Fruit fly (Drosophila melanogaster): ENCODE measurements around the gene NimB5.

Gene NimB5

DNA sequence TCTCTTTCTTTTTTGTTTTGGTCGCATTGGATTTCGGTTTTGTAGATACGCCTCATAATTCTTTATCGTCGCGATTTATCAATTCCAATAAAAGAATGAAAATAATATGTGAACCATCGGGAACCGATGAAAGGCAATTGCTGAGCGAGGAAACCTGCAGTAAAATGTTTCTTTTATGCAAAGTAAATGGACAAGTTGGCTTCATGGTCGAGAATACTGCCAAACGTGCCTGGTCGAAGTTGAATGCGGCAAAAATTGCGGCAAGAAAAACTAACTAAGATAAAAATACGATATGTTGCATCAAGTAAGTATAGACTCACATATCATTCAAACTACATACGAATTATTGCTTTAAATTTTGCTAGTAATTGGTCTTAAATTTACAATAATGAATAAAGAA lies 37.8 kb downstream of the NimB5 start, which contains the start of gene CG42692:
Gene CG42692 (plus strand): TSS at position 301 of the 400 bp plus-strand sequence.
- TF ChIP-seq bab1 (GFP tag; optimal IDR thresholded peaks at IDR 0.05) (no peak), Hr96 (GFP tag; optimal IDR thresholded peaks at IDR 0.05) (no peak), Crg-1 (GFP tag; optimal IDR thresholded peaks at IDR 0.05) (no peak), Mnt (GFP tag; optimal IDR thresholded peaks at IDR 0.05) (no peak), ovo (GFP tag; optimal IDR thresholded peaks at IDR 0.05) (no peak), kay (GFP tag; ENCODE audit: borderline replicate concordance) (peak; percentile 40), CG11617 (GFP tag; optimal IDR thresholded peaks at IDR 0.05) (no peak)

dm6 chr2L:14010410-14010809 lies 40.4 kb downstream of the NimB5 start:
- no peak for TF ChIP-seq Crg-1 (GFP tag; optimal IDR thresholded peaks at IDR 0.05)
- no peak for TF ChIP-seq CG11617 (GFP tag; optimal IDR thresholded peaks at IDR 0.05)
- TF ChIP-seq cnc (optimal IDR thresholded peaks at IDR 0.05), result no peak
- TF ChIP-seq CG7045 (GFP tag; optimal IDR thresholded peaks at IDR 0.05), result no peak
- TF ChIP-seq kay (GFP tag; ENCODE audit: borderline replicate concordance), result peak; percentile 84
- no peak for TF ChIP-seq tj (GFP tag; optimal IDR thresholded peaks at IDR 0.05)
- no peak for TF ChIP-seq Mnt (GFP tag; optimal IDR thresholded peaks at IDR 0.05)
- TF ChIP-seq Hr96 (GFP tag; optimal IDR thresholded peaks at IDR 0.05), result no peak
- no peak for TF ChIP-seq ovo (GFP tag; optimal IDR thresholded peaks at IDR 0.05)
- TF ChIP-seq pad (GFP tag; optimal IDR thresholded peaks at IDR 0.05), result no peak
- no peak for TF ChIP-seq Clk (GFP tag; optimal IDR thresholded peaks at IDR 0.05)
- no peak for TF ChIP-seq CG1620 (GFP tag; optimal IDR thresholded peaks at IDR 0.05)
- TF ChIP-seq CG14711 (tag; optimal IDR thresholded peaks at IDR 0.05), result no peak
- TF ChIP-seq cic (GFP tag; optimal IDR thresholded peaks at IDR 0.05), result no peak
- TF ChIP-seq CG33017 (tag; optimal IDR thresholded peaks at IDR 0.05), result no peak
- TF ChIP-seq CG12768 (GFP tag; optimal IDR thresholded peaks at IDR 0.05), result peak; percentile 29
- no peak for TF ChIP-seq bab1 (GFP tag; optimal IDR thresholded peaks at IDR 0.05)
- no peak for TF ChIP-seq CG7101 (tag; optimal IDR thresholded peaks at IDR 0.05)

DNA sequence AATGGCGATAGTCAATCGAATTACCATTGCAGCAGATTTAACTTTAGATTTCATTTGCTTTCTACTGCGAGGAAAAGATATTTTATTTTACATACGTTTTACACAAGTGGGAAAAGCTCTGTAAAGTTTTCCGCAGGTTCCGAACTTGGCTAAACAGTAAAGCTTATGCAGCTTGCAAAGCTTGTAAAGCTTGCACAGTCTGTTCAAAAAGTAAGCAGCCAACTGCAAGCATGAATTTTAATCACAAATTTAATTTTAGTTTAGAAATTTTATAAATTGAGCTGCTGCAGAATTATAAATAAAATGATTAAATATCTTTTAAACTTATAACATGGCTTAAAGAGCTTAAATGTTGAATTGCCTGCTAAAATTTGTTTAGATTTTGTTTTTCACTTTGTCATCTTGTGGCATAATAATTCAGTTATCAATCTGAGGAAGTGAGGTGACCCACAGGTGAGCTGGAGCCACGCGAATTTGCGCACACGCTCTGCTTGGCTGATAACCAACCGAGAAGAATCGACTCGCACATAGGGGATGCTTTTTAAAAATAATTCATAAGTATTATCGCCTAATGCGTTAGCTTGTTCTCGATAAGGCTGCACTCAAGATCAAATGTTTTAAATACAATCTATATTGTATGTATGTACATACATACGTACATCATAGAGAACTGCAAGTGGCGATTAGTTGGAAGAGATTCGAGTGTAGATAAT lies 41.8 kb downstream of the NimB5 start:
- TF ChIP-seq pad (GFP tag; optimal IDR thresholded peaks at IDR 0.05) (peak; percentile 20), CG5204 (GFP tag; optimal IDR thresholded peaks at IDR 0.05) (no peak), CG7045 (GFP tag; optimal IDR thresholded peaks at IDR 0.05) (peak; percentile 50), CG7101 (tag; optimal IDR thresholded peaks at IDR 0.05) (peak; percentile 59), Clk (GFP tag; optimal IDR thresholded peaks at IDR 0.05) (no peak), CG14711 (tag; optimal IDR thresholded peaks at IDR 0.05) (peak; percentile 36), cic (GFP tag; optimal IDR thresholded peaks at IDR 0.05) (peak; percentile 56), Mnt (GFP tag; optimal IDR thresholded peaks at IDR 0.05) (peak; percentile 7), bab1 (GFP tag; optimal IDR thresholded peaks at IDR 0.05) (peak; percentile 20), CG33017 (tag; optimal IDR thresholded peaks at IDR 0.05) (peak; percentile 75), CG11617 (GFP tag; optimal IDR thresholded peaks at IDR 0.05) (no peak), tj (GFP tag; optimal IDR thresholded peaks at IDR 0.05) (peak; percentile 16), cnc (optimal IDR thresholded peaks at IDR 0.05) (peak in 1 of 2 experiments; percentile 49), kay (GFP tag; ENCODE audit: borderline replicate concordance) (peak; percentile 72), CG12768 (GFP tag; optimal IDR thresholded peaks at IDR 0.05) (peak; percentile 11)

DNA sequence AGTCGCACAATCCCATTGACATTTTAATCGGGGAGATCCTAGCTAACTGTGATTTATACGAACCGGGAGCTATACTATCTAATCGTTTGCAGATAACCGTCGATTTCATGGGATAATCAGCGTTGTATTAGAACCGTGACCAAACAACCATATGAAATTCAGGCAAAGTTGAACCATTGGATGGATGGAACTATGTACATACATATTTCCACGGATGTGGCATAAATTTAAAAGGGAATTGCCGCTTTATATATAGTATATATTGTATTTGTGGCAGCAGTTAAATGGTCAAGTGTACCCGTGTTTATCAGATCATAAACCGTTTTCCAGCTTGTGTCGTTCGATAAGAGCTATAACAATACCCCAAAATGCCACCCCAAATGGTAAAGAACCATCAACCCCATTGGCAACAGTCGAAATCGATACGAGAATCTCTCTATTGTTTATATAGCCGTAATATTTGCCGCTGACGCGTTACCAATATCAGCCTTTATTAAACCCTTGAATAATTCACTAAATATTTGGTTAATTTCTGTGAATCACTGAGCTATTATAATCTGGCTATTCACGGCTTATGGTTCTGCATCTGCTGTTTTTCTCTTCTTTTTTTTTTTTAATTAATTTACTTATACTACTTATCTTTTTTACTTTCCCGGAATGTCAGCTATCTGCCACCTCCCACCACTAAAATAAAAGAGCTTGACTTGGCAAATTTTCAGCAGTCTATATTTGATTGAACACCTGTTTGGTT lies 42.5 kb downstream of the NimB5 start, which contains the start of gene bgm:
Gene bgm (plus strand): TSS at position 701 of the 751 bp plus-strand sequence.
- no peak for TF ChIP-seq CG11617 (GFP tag; optimal IDR thresholded peaks at IDR 0.05)
- TF ChIP-seq CG7045 (GFP tag; optimal IDR thresholded peaks at IDR 0.05), result no peak
- TF ChIP-seq CG7101 (tag; optimal IDR thresholded peaks at IDR 0.05), result no peak
- TF ChIP-seq Crg-1 (GFP tag; optimal IDR thresholded peaks at IDR 0.05), result no peak
- no peak for TF ChIP-seq Clk (GFP tag; optimal IDR thresholded peaks at IDR 0.05)
- TF ChIP-seq CG1620 (GFP tag; optimal IDR thresholded peaks at IDR 0.05), result no peak
- TF ChIP-seq bab1 (GFP tag; optimal IDR thresholded peaks at IDR 0.05), result no peak
- TF ChIP-seq tj (GFP tag; optimal IDR thresholded peaks at IDR 0.05), result no peak
- no peak for TF ChIP-seq toe (GFP tag; optimal IDR thresholded peaks at IDR 0.05)
- TF ChIP-seq CG14711 (tag; optimal IDR thresholded peaks at IDR 0.05), result no peak
- TF ChIP-seq CG12768 (GFP tag; optimal IDR thresholded peaks at IDR 0.05), result no peak
- no peak for TF ChIP-seq CG5204 (GFP tag; optimal IDR thresholded peaks at IDR 0.05)
- TF ChIP-seq pad (GFP tag; optimal IDR thresholded peaks at IDR 0.05), result no peak
- TF ChIP-seq Hr96 (GFP tag; optimal IDR thresholded peaks at IDR 0.05), result no peak

- TF ChIP-seq CG5204 (GFP tag; optimal IDR thresholded peaks at IDR 0.05), result no peak
- no peak for TF ChIP-seq ovo (GFP tag; optimal IDR thresholded peaks at IDR 0.05)
- peak; percentile 44 for TF ChIP-seq Mnt (GFP tag; optimal IDR thresholded peaks at IDR 0.05)
- peak; percentile 15 for TF ChIP-seq pad (GFP tag; optimal IDR thresholded peaks at IDR 0.05)
- peak; percentile 78 for TF ChIP-seq cic (GFP tag; optimal IDR thresholded peaks at IDR 0.05)
- TF ChIP-seq bab1 (GFP tag; optimal IDR thresholded peaks at IDR 0.05), result no peak
- TF ChIP-seq CG7101 (tag; optimal IDR thresholded peaks at IDR 0.05), result no peak
Observed at dm6 chr2L:14013478-14013877, 43.5 kb downstream of the NimB5 start.

- TF ChIP-seq Hr96 (GFP tag; optimal IDR thresholded peaks at IDR 0.05) (no peak), CG5204 (GFP tag; optimal IDR thresholded peaks at IDR 0.05) (no peak), cic (GFP tag; optimal IDR thresholded peaks at IDR 0.05) (no peak), CG7045 (GFP tag; optimal IDR thresholded peaks at IDR 0.05) (no peak), ovo (GFP tag; optimal IDR thresholded peaks at IDR 0.05) (no peak), Clk (GFP tag; optimal IDR thresholded peaks at IDR 0.05) (no peak), CG7101 (tag; optimal IDR thresholded peaks at IDR 0.05) (no peak), CG11617 (GFP tag; optimal IDR thresholded peaks at IDR 0.05) (no peak)
Observed at dm6 chr2L:14015109-14015508, 45.1 kb downstream of the NimB5 start.

Data from whole organism, adult.